Worm (Caenorhabditis elegans) whole organism, L2 larva: ENCODE results near the gene C50B6.3.

Experiments
- Y55F3AM.14 ChIP-seq: fragments of 200-800 bp; sonication (Bioruptor generic); optimal IDR thresholded peaks from 2 replicates; lab custom pipeline; 2018; ENCODE audit warnings: mild to moderate bottlenecking, missing genetic modification characterization, missing compliant biosample characterization
- ZK546.5 ChIP-seq: sonication (generic microtip); optimal IDR thresholded peaks from 2 replicates; lab custom pipeline; 2017; ENCODE audit warnings: missing biosample characterization, missing genetic modification characterization
- alr-1 ChIP-seq: fragments of 150-350 bp; optimal IDR thresholded peaks from 2 replicates; lab custom pipeline; 2014; ENCODE audit warnings: missing biosample characterization, missing genetic modification characterization
- ama-1 ChIP-seq: fragments of 150-350 bp; optimal IDR thresholded peaks from 2 replicates; lab custom pipeline; 2018; ENCODE audit warnings: inconsistent platforms
- blmp-1 ChIP-seq: sonication (generic microtip); optimal IDR thresholded peaks from 2 replicates; lab custom pipeline; 2017; ENCODE audit warnings: missing genetic modification characterization, mild to moderate bottlenecking, missing compliant biosample characterization, antibody characterized with exemption, moderate library complexity; ENCODE audit not compliant: insufficient read depth
- ceh-16 ChIP-seq: fragments of 150-350 bp; optimal IDR thresholded peaks from 2 replicates; lab custom pipeline; 2014; ENCODE audit warnings: missing biosample characterization, missing genetic modification characterization
- ceh-82 ChIP-seq: fragments of 150-350 bp; optimal IDR thresholded peaks from 2 replicates; lab custom pipeline; 2014; ENCODE audit warnings: missing biosample characterization, missing genetic modification characterization
- crh-2 ChIP-seq: sonication (generic microtip); optimal IDR thresholded peaks from 2 replicates; lab custom pipeline; 2017; ENCODE audit warnings: missing biosample characterization, missing genetic modification characterization
- dmd-4 ChIP-seq: sonication (generic microtip); optimal IDR thresholded peaks from 2 replicates; lab custom pipeline; 2017; ENCODE audit warnings: missing biosample characterization, missing genetic modification characterization
- elt-1 ChIP-seq: fragments of 150-350 bp; optimal IDR thresholded peaks from 2 replicates; lab custom pipeline; 2014; ENCODE audit warnings: missing biosample characterization, missing genetic modification characterization
- fos-1 ChIP-seq: fragments of 150-350 bp; optimal IDR thresholded peaks from 2 replicates; lab custom pipeline; 2014; ENCODE audit warnings: missing biosample characterization, missing genetic modification characterization
- lin-13 ChIP-seq: fragments of 150-350 bp; optimal IDR thresholded peaks from 2 replicates; lab custom pipeline; 2014; ENCODE audit warnings: missing biosample characterization, missing genetic modification reagents, missing genetic modification characterization
- lin-39 ChIP-seq: fragments of 150-350 bp; optimal IDR thresholded peaks from 2 replicates; lab custom pipeline; 2014; ENCODE audit warnings: missing biosample characterization, missing genetic modification reagents, missing genetic modification characterization
- lsy-2 ChIP-seq, 2 experiments: fragments of 150-350 bp in 1 of 2; sonication (generic microtip) in 1 of 2; optimal IDR thresholded peaks; 2 replicates each; lab custom pipeline; 2014 to 2017; ENCODE audit warnings: missing biosample characterization in 2 of 2, missing genetic modification characterization in 2 of 2
- mab-5 ChIP-seq: fragments of 150-350 bp; optimal IDR thresholded peaks from 2 replicates; lab custom pipeline; 2014; ENCODE audit warnings: missing biosample characterization, missing genetic modification characterization
- mbf-1 ChIP-seq: sonication (generic microtip); optimal IDR thresholded peaks from 2 replicates; lab custom pipeline; 2017; ENCODE audit warnings: missing biosample characterization, missing genetic modification characterization
- mdl-1 ChIP-seq, 2 experiments: fragments of 150-350 bp in 1 of 2; sonication (generic microtip) in 1 of 2; optimal IDR thresholded peaks; 2 replicates each; lab custom pipeline; 2017; ENCODE audit warnings: missing biosample characterization in 2 of 2, missing genetic modification characterization in 2 of 2
- nhr-10 ChIP-seq: sonication (generic microtip); optimal IDR thresholded peaks from 2 replicates; lab custom pipeline; 2017; ENCODE audit warnings: missing biosample characterization, missing genetic modification characterization
- nhr-12 ChIP-seq: fragments of 150-350 bp; optimal IDR thresholded peaks from 2 replicates; lab custom pipeline; 2014; ENCODE audit warnings: missing biosample characterization, missing genetic modification characterization
- nhr-129 ChIP-seq: fragments of 150-350 bp; optimal IDR thresholded peaks from 2 replicates; lab custom pipeline; 2014; ENCODE audit warnings: missing biosample characterization, missing genetic modification characterization
- nhr-21 ChIP-seq: fragments of 150-350 bp; optimal IDR thresholded peaks from 2 replicates; lab custom pipeline; 2014; ENCODE audit warnings: missing biosample characterization, missing genetic modification characterization
- nhr-23 ChIP-seq: fragments of 150-350 bp; optimal IDR thresholded peaks from 2 replicates; lab custom pipeline; 2014; ENCODE audit warnings: missing biosample characterization, missing genetic modification reagents, missing genetic modification characterization
- nhr-237 ChIP-seq: fragments of 150-350 bp; optimal IDR thresholded peaks from 2 replicates; lab custom pipeline; 2014; ENCODE audit warnings: missing biosample characterization, missing genetic modification characterization
- nhr-25 ChIP-seq: fragments of 150-350 bp; sonication (generic microtip); optimal IDR thresholded peaks from 3 replicates; lab custom pipeline; 2014; ENCODE audit warnings: missing biosample characterization, missing genetic modification characterization
- peb-1 ChIP-seq: fragments of 150-350 bp; optimal IDR thresholded peaks from 2 replicates; lab custom pipeline; 2014; ENCODE audit warnings: missing biosample characterization, missing genetic modification characterization
- sem-4 ChIP-seq: fragments of 150-350 bp; optimal IDR thresholded peaks from 2 replicates; lab custom pipeline; 2014; ENCODE audit warnings: missing biosample characterization, missing genetic modification reagents, missing genetic modification characterization
- sma-3 ChIP-seq: sonication (generic microtip); optimal IDR thresholded peaks from 2 replicates; lab custom pipeline; 2016; ENCODE audit warnings: missing genetic modification reagents, missing genetic modification characterization, missing compliant biosample characterization
- sma-9 ChIP-seq, 2 experiments: fragments of 150-350 bp in 1 of 2; sonication (generic microtip) in 1 of 2; optimal IDR thresholded peaks; 2 replicates each; lab custom pipeline; 2014 to 2016; ENCODE audit warnings: missing genetic modification characterization in 2 of 2, mild to moderate bottlenecking in 1 of 2, missing biosample characterization in 1 of 2, missing compliant biosample characterization in 1 of 2, missing genetic modification reagents in 1 of 2, moderate library complexity in 1 of 2
- unc-39 ChIP-seq: fragments of 150-350 bp; optimal IDR thresholded peaks from 2 replicates; lab custom pipeline; 2014; ENCODE audit warnings: missing biosample characterization, missing genetic modification characterization
- unc-55 ChIP-seq: fragments of 150-350 bp; sonication (generic microtip); optimal IDR thresholded peaks from 3 replicates; lab custom pipeline; 2014; ENCODE audit warnings: missing biosample characterization, missing genetic modification reagents, missing genetic modification characterization
- unc-62 ChIP-seq: fragments of 150-350 bp; optimal IDR thresholded peaks from 2 replicates; lab custom pipeline; 2014; ENCODE audit warnings: missing biosample characterization, missing genetic modification reagents, missing genetic modification characterization
- ztf-1 ChIP-seq: fragments of 200-800 bp; sonication (Bioruptor generic); conservative IDR thresholded peaks from 2 replicates; pipeline ENCODE4 v1.3.6; 2022; ENCODE audit warnings: missing genetic modification characterization, missing compliant biosample characterization
- ztf-11 ChIP-seq: sonication (generic microtip); optimal IDR thresholded peaks from 2 replicates; lab custom pipeline; 2017; ENCODE audit warnings: missing biosample characterization, missing genetic modification characterization

The C50B6.3 gene

DNA sequence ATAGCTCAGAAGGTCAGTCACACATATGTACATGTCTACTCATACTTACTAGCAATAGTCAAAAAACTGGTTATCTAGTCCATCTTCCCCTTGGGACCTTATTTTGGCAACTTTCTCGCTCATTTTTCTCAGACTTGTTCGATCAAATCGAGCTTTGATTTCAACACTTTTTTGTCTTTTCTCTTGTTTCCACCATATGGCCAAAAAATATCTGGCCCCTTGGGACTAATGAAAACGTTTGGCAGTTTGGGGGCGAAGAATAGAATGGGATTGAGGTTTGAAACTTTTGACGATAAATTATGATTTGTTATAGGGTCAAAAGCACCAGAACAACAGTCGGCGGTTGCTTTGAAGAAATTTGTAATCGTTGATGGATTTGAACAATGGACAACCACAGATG, 39.0 kb downstream of the C50B6.3 start:
- peak; percentile 60 for TF ChIP-seq mab-5
- no peak for TF ChIP-seq elt-1 (tag; lab: Kevin White, UChicago)

DNA sequence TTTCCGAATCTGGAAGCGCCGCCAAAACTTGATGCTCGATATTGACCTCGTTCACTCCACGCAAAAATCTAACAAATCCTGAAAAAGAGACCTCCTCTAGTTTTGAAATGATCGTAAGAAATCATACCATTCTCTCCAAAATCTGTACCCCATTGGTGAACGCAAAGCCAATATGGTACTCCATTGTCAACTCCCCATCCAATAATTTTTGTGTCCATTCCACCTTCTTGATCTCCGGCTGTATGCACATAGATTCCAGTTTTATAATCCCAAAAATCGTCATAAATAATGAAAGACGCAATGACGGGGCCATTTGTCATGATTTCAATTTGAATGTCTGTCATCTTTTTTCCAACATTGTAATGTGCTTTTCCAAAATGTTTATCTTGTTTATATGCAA, 42.8 kb downstream of the C50B6.3 start:
- TF ChIP-seq nhr-237: no peak
- TF ChIP-seq crh-2 (tag; lab: Kevin White, UChicago): no peak
- no peak for TF ChIP-seq nhr-12 (tag; lab: Kevin White, UChicago)
- no peak for TF ChIP-seq nhr-10
- no peak for TF ChIP-seq ztf-1 (GFP tag; lab: Robert Waterston, UW)
- TF ChIP-seq lin-13: no peak
- no peak for TF ChIP-seq alr-1 (tag; lab: Kevin White, UChicago)
- TF ChIP-seq peb-1 (tag; lab: Kevin White, UChicago): no peak
- no peak for TF ChIP-seq mab-5
- no peak for TF ChIP-seq ZK546.5 (tag; lab: Kevin White, UChicago)
- TF ChIP-seq unc-55 (GFP tag; lab: Kevin White, UChicago): no peak
- no peak for TF ChIP-seq unc-62
- TF ChIP-seq dmd-4: no peak
- no peak for TF ChIP-seq ceh-82 (tag; lab: Kevin White, UChicago)
- TF ChIP-seq mdl-1 (tag; optimal IDR thresholded peaks at IDR 0.05; lab: Kevin White, UChicago): no peak
- no peak for TF ChIP-seq nhr-23 (tag; lab: Kevin White, UChicago)
- TF ChIP-seq nhr-129: no peak
- no peak for TF ChIP-seq ztf-11 (tag; lab: Kevin White, UChicago)
- TF ChIP-seq mbf-1: no peak
- TF ChIP-seq ama-1 (lab: Kevin White, UChicago): no peak
- TF ChIP-seq, all 48 proteins: peak for 0

DNA sequence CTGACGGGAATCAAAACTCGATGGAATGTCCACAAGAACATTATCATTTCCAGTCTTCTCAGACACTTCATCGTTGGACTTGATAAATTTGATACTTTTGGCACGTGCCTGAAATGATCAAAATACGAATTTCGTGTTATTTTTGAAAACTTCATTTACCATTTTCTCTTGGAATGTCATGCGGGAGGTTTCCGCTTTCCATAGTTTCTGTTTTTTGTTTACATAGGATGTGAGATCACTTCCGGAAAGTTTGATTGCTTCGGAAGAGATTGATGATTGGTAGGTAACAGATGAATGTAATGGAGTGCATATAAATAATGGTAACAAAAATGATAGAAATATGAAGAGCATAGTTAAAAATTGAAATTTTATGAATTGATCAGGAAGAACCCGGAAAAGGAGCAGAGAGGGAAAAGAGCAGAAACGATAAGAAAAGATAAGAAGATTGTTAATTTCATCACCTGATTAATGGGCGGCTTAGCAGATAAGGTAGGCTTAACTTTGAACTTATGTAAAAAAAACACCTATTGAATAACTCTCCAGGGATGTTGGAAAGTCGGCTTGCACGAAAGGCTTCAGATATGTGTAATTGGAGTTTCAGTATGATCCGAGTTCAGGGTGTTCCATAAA, 44.4 kb downstream of the C50B6.3 start, which contains the start of gene F32H5.1:
F32H5.1 (minus strand) TSS at position 386 of the 630 bp plus-strand sequence.
- TF ChIP-seq Y55F3AM.14 (GFP tag; lab: Kevin White, UChicago): no peak
- TF ChIP-seq fos-1 (tag; lab: Kevin White, UChicago): peak; percentile 54
- no peak for TF ChIP-seq ama-1 (lab: Kevin White, UChicago)
- peak; percentile 13 for TF ChIP-seq crh-2 (tag; lab: Kevin White, UChicago)
- TF ChIP-seq nhr-129: peak; percentile 63
- TF ChIP-seq mbf-1: no peak
- TF ChIP-seq blmp-1 (tag; lab: Kevin White, UChicago): peak; percentile 19
- no peak for TF ChIP-seq nhr-10
- TF ChIP-seq sma-9 (GFP tag; optimal IDR thresholded peaks at IDR 0.05; lab: Kevin White, UChicago): peak; percentile 43
- TF ChIP-seq sma-9 (tag; optimal IDR thresholded peaks at IDR 0.05; lab: Kevin White, UChicago): no peak

DNA sequence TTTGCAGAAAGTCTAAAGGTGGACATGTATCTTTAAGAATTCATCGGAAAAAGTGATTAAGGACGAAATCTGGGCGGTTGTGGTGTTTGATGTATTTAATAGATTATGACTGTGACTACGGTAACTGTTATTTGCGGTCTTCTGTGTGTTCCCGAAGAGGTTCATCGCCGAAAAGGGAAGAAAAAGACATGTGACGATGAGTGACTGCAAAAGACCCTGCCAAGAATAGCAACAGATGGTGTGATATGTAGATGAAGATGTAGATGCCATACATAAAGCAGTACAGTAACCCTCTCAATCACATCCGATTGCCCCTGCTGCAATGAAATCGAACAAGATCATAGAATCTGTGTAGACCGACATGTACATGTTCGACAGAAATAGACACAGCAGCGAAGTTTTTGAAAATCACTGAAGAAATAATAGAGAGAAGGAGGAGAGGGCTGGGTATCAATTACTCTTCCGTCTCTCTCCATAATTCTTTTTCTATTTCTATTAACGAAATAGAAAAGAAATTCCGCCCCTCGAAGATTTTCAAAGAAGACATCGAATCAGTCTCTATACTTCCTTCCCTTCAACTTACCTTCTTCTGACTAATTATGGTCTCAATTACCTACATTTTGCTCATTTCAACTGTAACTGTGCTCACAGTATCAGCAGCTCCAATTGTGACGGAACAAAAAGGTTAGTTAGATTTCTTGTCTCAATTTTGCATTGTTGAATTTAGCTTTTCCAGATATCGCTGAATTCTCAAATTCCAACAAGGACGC, 45.6 kb downstream of the C50B6.3 start, which contains the start of gene F32H5.3:
F32H5.3 (plus strand) TSS at position 513 of the 770 bp plus-strand sequence.
- TF ChIP-seq nhr-25 (tag; lab: Kevin White, UChicago) (peak; percentile 44), mdl-1 (tag; optimal IDR thresholded peaks at IDR 0.05; lab: Kevin White, UChicago) (no peak), lsy-2 (tag; optimal IDR thresholded peaks at IDR 0.05; lab: Kevin White, UChicago) (peak in 1 of 2 experiments; percentile 47), unc-39 (no peak), nhr-12 (tag; lab: Kevin White, UChicago) (no peak), sma-3 (GFP tag; lab: Kevin White, UChicago) (peak; percentile 30), sma-9 (GFP tag; optimal IDR thresholded peaks at IDR 0.05; lab: Kevin White, UChicago) (peak; percentile 23), sma-9 (tag; optimal IDR thresholded peaks at IDR 0.05; lab: Kevin White, UChicago) (no peak), blmp-1 (tag; lab: Kevin White, UChicago) (peak; percentile 12), ama-1 (lab: Kevin White, UChicago) (peak; percentile 30), nhr-21 (tag; lab: Kevin White, UChicago) (peak; percentile 44), unc-62 (no peak)

DNA sequence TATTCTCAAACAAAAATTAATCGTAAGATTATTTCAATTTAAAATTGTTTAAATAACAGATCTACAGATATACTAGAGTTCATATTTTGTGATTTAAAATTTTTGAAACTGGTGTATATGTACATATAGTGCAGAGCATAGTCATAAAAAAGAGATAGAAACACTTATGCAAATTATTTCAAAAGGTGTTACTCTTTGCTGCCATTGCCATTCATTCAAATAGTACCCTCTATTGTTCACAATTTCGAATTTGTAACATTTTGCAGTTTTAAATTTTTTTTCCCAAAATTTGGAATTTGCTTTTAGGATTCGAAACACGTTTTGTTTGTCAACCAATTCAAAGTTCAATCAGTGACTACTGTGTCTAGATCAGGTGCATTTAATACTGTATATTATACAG, 46.9 kb downstream of the C50B6.3 start, which contains the start of gene F32H5.4:
F32H5.4 (plus strand) TSS at position 301 of the 400 bp plus-strand sequence.
- no peak for TF ChIP-seq nhr-237
- TF ChIP-seq ZK546.5 (tag; lab: Kevin White, UChicago): no peak
- no peak for TF ChIP-seq mab-5
- no peak for TF ChIP-seq nhr-10
- TF ChIP-seq ceh-16 (tag; lab: Kevin White, UChicago): no peak
- TF ChIP-seq lin-39 (tag; lab: Kevin White, UChicago): no peak
- TF ChIP-seq dmd-4: no peak
- no peak for TF ChIP-seq unc-55 (GFP tag; lab: Kevin White, UChicago)
- no peak for TF ChIP-seq sem-4
- TF ChIP-seq Y55F3AM.14 (GFP tag; lab: Kevin White, UChicago): no peak
- TF ChIP-seq elt-1 (tag; lab: Kevin White, UChicago): no peak
